Worm (Caenorhabditis elegans): ENCODE results near the gene C38D9.2.

C38D9.2 gene

ce11 chrV:17616807-17617206, 49.9 kb downstream of the C38D9.2 start, which contains the start of gene Y6G8.6:
TSS of gene Y6G8.6 (minus strand) at chrV:17616904.
- no peak for TF ChIP-seq him-1 (tag; optimal IDR thresholded peaks at IDR 0.05)
- no peak for TF ChIP-seq W03F9.2 (tag; optimal IDR thresholded peaks at IDR 0.05)
- TF ChIP-seq dao-5 (tag; optimal IDR thresholded peaks at IDR 0.05), result no peak

- TF ChIP-seq him-1 (tag; optimal IDR thresholded peaks at IDR 0.05) (no peak), W03F9.2 (tag; optimal IDR thresholded peaks at IDR 0.05) (no peak), dao-5 (tag; optimal IDR thresholded peaks at IDR 0.05) (no peak)
Observed at ce11 chrV:17620266-17620665, 53.3 kb downstream of the C38D9.2 start, which contains the start of gene Y6G8.8. TSS of gene Y6G8.8 (plus strand) at chrV:17620566.
